Fruit fly (Drosophila melanogaster) whole organism, embryonic: ENCODE measurements around the gene CG43116.

Experiments used
- CG10147 ChIP-seq: fragments of 200-800 bp; sonication (Bioruptor generic); optimal IDR thresholded peaks from 2 replicates; lab custom pipeline; 2019; ENCODE audit warnings: missing biosample characterization, mild to moderate bottlenecking, missing genetic modification characterization, moderate library complexity
- CG1024 ChIP-seq: fragments of 200-800 bp; sonication (Bioruptor generic); IDR thresholded peaks from 2 replicates; pipeline ENCODE4 v1.3.6; 2022; ENCODE audit warnings: missing biosample characterization, missing genetic modification characterization
- CG10366 ChIP-seq: fragments of 200-800 bp; sonication (Bioruptor generic); IDR thresholded peaks from 2 replicates; pipeline ENCODE4 v1.3.6; 2022; ENCODE audit warnings: missing biosample characterization, missing genetic modification characterization
- CG10979 ChIP-seq: fragments of 200-800 bp; sonication (Bioruptor generic); optimal IDR thresholded peaks from 2 replicates; lab custom pipeline; 2018; ENCODE audit warnings: missing biosample characterization, mild to moderate bottlenecking, missing genetic modification characterization, moderate library complexity
- CG11398 ChIP-seq: fragments of 200-800 bp; sonication (Bioruptor generic); optimal IDR thresholded peaks from 2 replicates; lab custom pipeline; 2016; ENCODE audit warnings: missing biosample characterization, missing genetic modification characterization
- CG13123 ChIP-seq: fragments of 200-800 bp; sonication (Bioruptor generic); optimal IDR thresholded peaks from 2 replicates; lab custom pipeline; 2016; ENCODE audit warnings: missing biosample characterization, missing genetic modification characterization
- CG17359 ChIP-seq: fragments of 200-800 bp; sonication (Bioruptor generic); optimal IDR thresholded peaks from 3 replicates; lab custom pipeline; 2018; ENCODE audit warnings: missing biosample characterization, mild to moderate bottlenecking, missing genetic modification characterization, moderate library complexity
- CG17568 ChIP-seq: fragments of 200-800 bp; sonication (Bioruptor generic); optimal IDR thresholded peaks from 2 replicates; lab custom pipeline; 2018; ENCODE audit warnings: missing biosample characterization, mild to moderate bottlenecking, missing genetic modification characterization, moderate library complexity
- CG18262 ChIP-seq: fragments of 200-800 bp; optimal IDR thresholded peaks from 3 replicates; lab custom pipeline; 2019; ENCODE audit warnings: missing biosample characterization, mild to moderate bottlenecking, missing genetic modification characterization, moderate library complexity
- CG2120 ChIP-seq: fragments of 200-800 bp; sonication (Bioruptor generic); optimal IDR thresholded peaks from 3 replicates; lab custom pipeline; 2016; ENCODE audit warnings: missing biosample characterization, missing genetic modification characterization
- CG2202 ChIP-seq: fragments of 200-800 bp; sonication (Bioruptor generic); optimal IDR thresholded peaks from 2 replicates; lab custom pipeline; 2018; ENCODE audit warnings: missing biosample characterization, mild to moderate bottlenecking, missing genetic modification characterization
- CG30020 ChIP-seq: fragments of 200-800 bp; optimal IDR thresholded peaks from 2 replicates; lab custom pipeline; 2019; ENCODE audit warnings: missing biosample characterization, mild to moderate bottlenecking, missing genetic modification characterization, moderate library complexity
- CG6791 ChIP-seq: fragments of 200-800 bp; sonication (Bioruptor generic); IDR thresholded peaks from 3 replicates; pipeline ENCODE4 v1.3.6; 2022; ENCODE audit warnings: missing biosample characterization, missing genetic modification characterization; ENCODE audit not compliant: partially characterized antibody
- CG7556 ChIP-seq: fragments of 200-800 bp; sonication (Bioruptor generic); optimal IDR thresholded peaks from 2 replicates; lab custom pipeline; 2017; ENCODE audit warnings: missing biosample characterization, mild to moderate bottlenecking, missing genetic modification characterization
- CG7745 ChIP-seq: fragments of 200-800 bp; sonication (Bioruptor generic); optimal IDR thresholded peaks from 2 replicates; lab custom pipeline; 2018; ENCODE audit warnings: missing biosample characterization, mild to moderate bottlenecking, missing genetic modification characterization, moderate library complexity
- CG8089 ChIP-seq: fragments of 200-800 bp; sonication (Bioruptor generic); optimal IDR thresholded peaks from 3 replicates; lab custom pipeline; 2016; ENCODE audit warnings: missing biosample characterization, missing genetic modification characterization
- CG8290 ChIP-seq, 3 experiments: fragments of 200-800 bp; sonication (Bioruptor generic); optimal IDR thresholded peaks; 2 replicates each; lab custom pipeline; 2016 to 2019; ENCODE audit warnings: missing biosample characterization in 3 of 3, missing genetic modification characterization in 3 of 3, mild to moderate bottlenecking in 2 of 3, moderate library complexity in 1 of 3
- D19B ChIP-seq: fragments of 200-800 bp; sonication (Bioruptor generic); optimal IDR thresholded peaks from 2 replicates; lab custom pipeline; 2017; ENCODE audit warnings: missing biosample characterization, mild to moderate bottlenecking, missing genetic modification characterization
- Doc3 ChIP-seq: fragments of 200-800 bp; sonication (Bioruptor generic); IDR thresholded peaks from 3 replicates; pipeline ENCODE4 v1.3.6; 2022; ENCODE audit warnings: missing biosample characterization, missing genetic modification characterization; ENCODE audit not compliant: partially characterized antibody
- ERR ChIP-seq: fragments of 200-800 bp; sonication (Bioruptor generic); optimal IDR thresholded peaks from 2 replicates; lab custom pipeline; 2016; ENCODE audit warnings: missing biosample characterization, missing genetic modification characterization
- HLH4C ChIP-seq: fragments of 200-800 bp; sonication (Bioruptor generic); IDR thresholded peaks from 3 replicates; pipeline ENCODE4 v1.3.6; 2022; ENCODE audit warnings: missing biosample characterization, missing genetic modification characterization; ENCODE audit not compliant: partially characterized antibody
- Hand ChIP-seq: fragments of 200-800 bp; sonication (Bioruptor generic); optimal IDR thresholded peaks from 2 replicates; lab custom pipeline; 2017; ENCODE audit warnings: mild to moderate bottlenecking, missing biosample characterization, missing genetic modification reagents, missing genetic modification characterization
- Hr39 ChIP-seq: fragments of >200 bp; optimal IDR thresholded peaks from 2 replicates; lab custom pipeline; 2017
- Jarid2 ChIP-seq: fragments of 200-800 bp; sonication (Bioruptor generic); optimal IDR thresholded peaks from 3 replicates; lab custom pipeline; 2017; ENCODE audit warnings: mild to moderate bottlenecking, missing biosample characterization, missing genetic modification reagents, missing genetic modification characterization
- Mes4 ChIP-seq: fragments of 200-800 bp; sonication (Bioruptor generic); optimal IDR thresholded peaks from 2 replicates; lab custom pipeline; 2016; ENCODE audit warnings: missing biosample characterization, missing genetic modification characterization
- NC2β ChIP-seq: fragments of 200-800 bp; sonication (Bioruptor generic); optimal IDR thresholded peaks from 2 replicates; lab custom pipeline; 2016; ENCODE audit warnings: missing biosample characterization, missing genetic modification characterization
- NK7.1 ChIP-seq: fragments of 200-800 bp; sonication (Bioruptor generic); optimal IDR thresholded peaks from 3 replicates; lab custom pipeline; 2016; ENCODE audit warnings: missing biosample characterization, missing genetic modification characterization
- Opbp ChIP-seq: fragments of 200-800 bp; sonication (Bioruptor generic); IDR thresholded peaks from 3 replicates; pipeline ENCODE4 v1.3.6; 2022; ENCODE audit warnings: missing biosample characterization, missing genetic modification characterization; ENCODE audit not compliant: partially characterized antibody
- Side ChIP-seq: fragments of 200-800 bp; sonication (Bioruptor generic); optimal IDR thresholded peaks from 2 replicates; lab custom pipeline; 2016; ENCODE audit warnings: missing biosample characterization, missing genetic modification characterization
- ash1 ChIP-seq: fragments of 200-800 bp; sonication (Bioruptor generic); optimal IDR thresholded peaks from 2 replicates; lab custom pipeline; 2018; ENCODE audit warnings: missing biosample characterization, mild to moderate bottlenecking, missing genetic modification characterization
- bowl ChIP-seq: fragments of 200-800 bp; sonication (Bioruptor generic); IDR thresholded peaks from 2 replicates; pipeline ENCODE4 v1.3.6; 2022; ENCODE audit warnings: missing biosample characterization, missing genetic modification characterization
- crol ChIP-seq: fragments of 200-800 bp; sonication (Bioruptor generic); IDR thresholded peaks from 2 replicates; pipeline ENCODE4 v1.3.6; 2022; ENCODE audit warnings: missing biosample characterization, missing genetic modification characterization
- fu2 ChIP-seq: fragments of 200-800 bp; sonication (Bioruptor generic); optimal IDR thresholded peaks from 2 replicates; lab custom pipeline; 2016; ENCODE audit warnings: missing biosample characterization, missing genetic modification characterization
- gro ChIP-seq: fragments of 200-800 bp; sonication (Bioruptor generic); optimal IDR thresholded peaks from 2 replicates; lab custom pipeline; 2016; ENCODE audit warnings: missing biosample characterization, missing genetic modification characterization
- ind ChIP-seq: fragments of 200-800 bp; sonication (Bioruptor generic); optimal IDR thresholded peaks from 3 replicates; lab custom pipeline; 2016; ENCODE audit warnings: missing biosample characterization, missing genetic modification characterization
- jing ChIP-seq: fragments of 200-800 bp; sonication (Bioruptor generic); optimal IDR thresholded peaks from 2 replicates; lab custom pipeline; 2018; ENCODE audit warnings: missing biosample characterization, mild to moderate bottlenecking, missing genetic modification characterization
- maf-S ChIP-seq: fragments of 200-800 bp; sonication (Bioruptor generic); optimal IDR thresholded peaks from 2 replicates; lab custom pipeline; 2016; ENCODE audit warnings: missing biosample characterization, missing genetic modification characterization
- mirr ChIP-seq: fragments of 200-800 bp; sonication (Bioruptor generic); optimal IDR thresholded peaks from 3 replicates; lab custom pipeline; 2018; ENCODE audit warnings: missing biosample characterization, mild to moderate bottlenecking, missing genetic modification characterization
- nerfin-2 ChIP-seq: fragments of 200-800 bp; sonication (Bioruptor generic); IDR thresholded peaks from 2 replicates; pipeline ENCODE4 v1.3.6; 2022; ENCODE audit warnings: missing biosample characterization, missing genetic modification characterization; ENCODE audit not compliant: partially characterized antibody
- org-1 ChIP-seq: fragments of 200-800 bp; sonication (Bioruptor generic); optimal IDR thresholded peaks from 2 replicates; lab custom pipeline; 2017; ENCODE audit warnings: missing biosample characterization, missing genetic modification characterization
- p53 ChIP-seq: fragments of 200-800 bp; sonication (Bioruptor generic); optimal IDR thresholded peaks from 2 replicates; lab custom pipeline; 2016; ENCODE audit warnings: missing biosample characterization, missing genetic modification characterization
- pho ChIP-seq: fragments of 200-800 bp; sonication (Bioruptor generic); optimal IDR thresholded peaks from 2 replicates; lab custom pipeline; 2016; ENCODE audit warnings: missing biosample characterization, missing genetic modification characterization
- pros ChIP-seq: fragments of 200-800 bp; sonication (Bioruptor generic); optimal IDR thresholded peaks from 3 replicates; lab custom pipeline; 2019; ENCODE audit warnings: missing biosample characterization, mild to moderate bottlenecking, missing genetic modification characterization, moderate library complexity
- pum ChIP-seq: fragments of 200-800 bp; sonication (Bioruptor generic); optimal IDR thresholded peaks from 2 replicates; lab custom pipeline; 2016; ENCODE audit warnings: missing biosample characterization, missing genetic modification characterization
- sens ChIP-seq: fragments of 200-800 bp; sonication (Bioruptor generic); peaks from one replicate; lab custom pipeline; 2016; ENCODE audit warnings: missing biosample characterization, missing genetic modification characterization
- sisA ChIP-seq: fragments of 200-800 bp; sonication (Bioruptor generic); IDR thresholded peaks from 2 replicates; pipeline ENCODE4 v1.3.6; 2022; ENCODE audit warnings: missing biosample characterization, missing genetic modification characterization
- slp2 ChIP-seq: fragments of 200-800 bp; sonication (Bioruptor generic); optimal IDR thresholded peaks from 2 replicates; lab custom pipeline; 2016; ENCODE audit warnings: missing biosample characterization, missing genetic modification characterization
- sr ChIP-seq: fragments of 200-800 bp; sonication (Bioruptor generic); IDR thresholded peaks from 3 replicates; pipeline ENCODE4 v1.3.6; 2022; ENCODE audit warnings: missing biosample characterization, missing genetic modification characterization
- zfh1 ChIP-seq: fragments of 200-800 bp; sonication (Bioruptor generic); IDR thresholded peaks from 3 replicates; pipeline ENCODE4 v1.3.6; 2022; ENCODE audit warnings: missing biosample characterization, missing genetic modification characterization

Gene CG43116

dm6 chr3R:26021195-26021914, 24.6 kb upstream of the CG43116 start (continued):
- TF ChIP-seq nerfin-2 (GFP tag; lab: Robert Waterston, UW) (no peak), CG10147 (GFP tag; lab: Kevin White, UChicago) (peak; percentile 94), CG11398 (GFP tag; lab: Kevin White, UChicago) (peak; percentile 62), ind (GFP tag; lab: Kevin White, UChicago) (peak; percentile 91), CG1024 (peak; percentile 38; the same call in 1 of the 2 replicates), fu2 (GFP tag; lab: Kevin White, UChicago) (peak; percentile 83), CG13123 (peak; percentile 82), ash1 (GFP tag; lab: Kevin White, UChicago) (no peak), Hr39 (lab: Kevin White, UChicago) (no peak), CG30020 (tag; lab: Kevin White, UChicago) (peak; percentile 87), CG8089 (GFP tag; lab: Kevin White, UChicago) (peak; percentile 58), sr (GFP tag; lab: Robert Waterston, UW) (no peak), CG8290 (GFP tag; optimal IDR thresholded peaks at IDR 0.05; lab: Kevin White, UChicago) (peak; percentile 95), CG8290 (tag; optimal IDR thresholded peaks at IDR 0.05; lab: Kevin White, UChicago) (peak; percentile 59 to 97), Side (GFP tag; lab: Kevin White, UChicago) (peak; percentile 66), org-1 (GFP tag; lab: Kevin White, UChicago) (peak; percentile 95), zfh1 (GFP tag; lab: Robert Waterston, UW) (peak; percentile 78), Doc3 (peak; percentile 44; the same call in 2 of the 3 replicates), pho (peak; percentile 86), slp2 (GFP tag; lab: Kevin White, UChicago) (peak; percentile 75), CG18262 (tag; lab: Kevin White, UChicago) (peak; percentile 99), mirr (GFP tag; lab: Kevin White, UChicago) (no peak), CG17359 (tag; lab: Kevin White, UChicago) (peak; percentile 90), pum (GFP tag; lab: Kevin White, UChicago) (peak; percentile 88), CG7556 (peak; percentile 99), CG17568 (GFP tag; lab: Kevin White, UChicago) (peak; percentile 81), NC2β (GFP tag; lab: Kevin White, UChicago) (peak; percentile 79), ERR (GFP tag; lab: Kevin White, UChicago) (no peak), bowl (GFP tag; lab: Robert Waterston, UW) (no peak), CG7745 (tag; lab: Kevin White, UChicago) (no peak), sens (GFP tag; lab: Kevin White, UChicago) (peak; percentile 99), CG6791 (peak; percentile 7; the same call in 1 of the 3 replicates), Jarid2 (GFP tag; lab: Kevin White, UChicago) (peak; percentile 74), HLH4C (GFP tag; lab: Robert Waterston, UW) (no peak; the same call in 2 of the 3 replicates), CG10979 (peak; percentile 98), jing (peak; percentile 57), NK7.1 (peak; percentile 24), D19B (GFP tag; lab: Kevin White, UChicago) (peak; percentile 85), Mes4 (peak; percentile 88), maf-S (GFP tag; lab: Kevin White, UChicago) (peak; percentile 80), Hand (GFP tag; lab: Kevin White, UChicago) (peak; percentile 84), CG2202 (peak; percentile 86), sisA (peak; percentile 83), CG10366 (GFP tag; lab: Robert Waterston, UW) (peak; percentile 70), gro (GFP tag; lab: Kevin White, UChicago) (peak; percentile 29), pros (GFP tag; lab: Kevin White, UChicago) (peak; percentile 74), CG2120 (GFP tag; lab: Kevin White, UChicago) (peak; percentile 93), p53 (GFP tag; lab: Kevin White, UChicago) (peak; percentile 52), Opbp (GFP tag; lab: Robert Waterston, UW) (peak; percentile 63; the same call in 2 of the 3 replicates), crol (peak; percentile 54)
